Worm (Caenorhabditis elegans) whole organism, young adult: Measurements from ENCODE around the gene irld-25.

ENCODE experiments used
- B0336.3 ChIP-seq: fragments of 200-800 bp; sonication (Bioruptor generic); IDR thresholded peaks from 2 replicates; pipeline ENCODE4 v1.3.6; 2022; ENCODE audit warnings: missing genetic modification characterization, missing compliant biosample characterization
- D2030.7 ChIP-seq: fragments of 200-800 bp; sonication (Bioruptor generic); IDR thresholded peaks from 2 replicates; pipeline ENCODE4 v1.3.6; 2022; ENCODE audit warnings: missing genetic modification reagents, missing genetic modification characterization, missing compliant biosample characterization
- F23B12.7 ChIP-seq: sonication (generic microtip); optimal IDR thresholded peaks from 2 replicates; lab custom pipeline; 2017; ENCODE audit warnings: missing genetic modification characterization, mild to moderate bottlenecking, missing compliant biosample characterization, antibody characterized with exemption, moderate library complexity; ENCODE audit not compliant: insufficient read depth
- F33H1.4 ChIP-seq: fragments of 200-800 bp; sonication (Bioruptor generic); IDR thresholded peaks from 2 replicates; pipeline ENCODE4 v1.3.6; 2022; ENCODE audit warnings: missing genetic modification reagents, missing genetic modification characterization, missing compliant biosample characterization
- F39B2.1 ChIP-seq: fragments of 200-800 bp; sonication (Bioruptor generic); IDR thresholded peaks from 2 replicates; pipeline ENCODE4 v1.3.6; 2022; ENCODE audit warnings: missing genetic modification reagents, missing genetic modification characterization, missing compliant biosample characterization
- F49E8.2 ChIP-seq: sonication (generic microtip); optimal IDR thresholded peaks from 3 replicates; lab custom pipeline; 2017; ENCODE audit warnings: missing genetic modification characterization, mild to moderate bottlenecking, missing compliant biosample characterization, antibody characterized with exemption, moderate library complexity; ENCODE audit not compliant: insufficient read depth
- F55B11.4 ChIP-seq: sonication (generic microtip); optimal IDR thresholded peaks from 2 replicates; lab custom pipeline; 2016; ENCODE audit warnings: missing compliant biosample characterization, missing genetic modification characterization, borderline replicate concordance; ENCODE audit not compliant: insufficient read depth
- aptf-3 ChIP-seq: fragments of 200-800 bp; sonication (Bioruptor generic); IDR thresholded peaks from 2 replicates; pipeline ENCODE4 v1.3.6; 2022; ENCODE audit warnings: missing genetic modification characterization, missing compliant biosample characterization
- athp-1 ChIP-seq: sonication (generic microtip); optimal IDR thresholded peaks from 2 replicates; lab custom pipeline; 2017; ENCODE audit warnings: mild to moderate bottlenecking, missing genetic modification characterization, missing compliant biosample characterization
- attf-3 ChIP-seq: fragments of 200-800 bp; sonication (Bioruptor generic); conservative IDR thresholded peaks from 2 replicates; pipeline ENCODE4 v1.3.6; 2022; ENCODE audit warnings: missing genetic modification reagents, missing genetic modification characterization, missing compliant biosample characterization
- bed-2 ChIP-seq: fragments of 200-800 bp; sonication (Bioruptor generic); IDR thresholded peaks from 2 replicates; pipeline ENCODE4 v1.3.6; 2022; ENCODE audit warnings: missing genetic modification reagents, missing genetic modification characterization, missing compliant biosample characterization
- ccch-3 ChIP-seq: fragments of 200-800 bp; sonication (Bioruptor generic); optimal IDR thresholded peaks from 2 replicates; lab custom pipeline; 2018; ENCODE audit warnings: mild to moderate bottlenecking, missing genetic modification characterization, missing compliant biosample characterization
- cebp-2 ChIP-seq: fragments of 200-800 bp; sonication (Bioruptor generic); IDR thresholded peaks from 2 replicates; pipeline ENCODE4 v1.3.6; 2022; ENCODE audit warnings: missing genetic modification characterization, missing compliant biosample characterization
- ceh-79 ChIP-seq: sonication (generic microtip); optimal IDR thresholded peaks from 2 replicates; lab custom pipeline; 2017; ENCODE audit warnings: mild to moderate bottlenecking, missing genetic modification characterization, missing compliant biosample characterization
- chd-7 ChIP-seq: sonication (generic microtip); optimal IDR thresholded peaks from 2 replicates; lab custom pipeline; 2016; ENCODE audit warnings: mild to moderate bottlenecking, missing genetic modification characterization, moderate library complexity, missing compliant biosample characterization
- dox-1 ChIP-seq: fragments of 200-800 bp; sonication (Bioruptor generic); IDR thresholded peaks from 2 replicates; pipeline ENCODE4 v1.3.6; 2022; ENCODE audit warnings: missing genetic modification reagents, missing genetic modification characterization, missing compliant biosample characterization
- dpff-1 ChIP-seq: sonication (generic microtip); optimal IDR thresholded peaks from 2 replicates; lab custom pipeline; 2017; ENCODE audit warnings: mild to moderate bottlenecking, missing genetic modification characterization, missing compliant biosample characterization
- efl-1 ChIP-seq: fragments of 150-350 bp; optimal IDR thresholded peaks from 2 replicates; lab custom pipeline; 2014; ENCODE audit warnings: missing biosample characterization, missing genetic modification reagents, missing genetic modification characterization
- egrh-3 ChIP-seq: fragments of 200-800 bp; sonication (Bioruptor generic); IDR thresholded peaks from 2 replicates; pipeline ENCODE4 v1.3.6; 2022; ENCODE audit warnings: missing genetic modification reagents, missing genetic modification characterization, missing compliant biosample characterization
- ets-4 ChIP-seq: fragments of 200-800 bp; sonication (Bioruptor generic); optimal IDR thresholded peaks from 2 replicates; lab custom pipeline; 2018; ENCODE audit warnings: mild to moderate bottlenecking, missing genetic modification characterization, missing compliant biosample characterization
- gei-17 ChIP-seq: fragments of 200-800 bp; sonication (Bioruptor generic); optimal IDR thresholded peaks from 2 replicates; lab custom pipeline; 2018; ENCODE audit warnings: mild to moderate bottlenecking, missing genetic modification characterization, missing compliant biosample characterization
- him-1 ChIP-seq: sonication (generic microtip); optimal IDR thresholded peaks from 2 replicates; lab custom pipeline; 2016; ENCODE audit warnings: missing genotype, missing genetic modification reagents, missing genetic modification characterization, missing compliant biosample characterization
- hmg-20 ChIP-seq: fragments of 200-800 bp; sonication (Bioruptor generic); IDR thresholded peaks from 2 replicates; pipeline ENCODE4 v1.3.6; 2022; ENCODE audit warnings: missing genetic modification reagents, missing genetic modification characterization, missing compliant biosample characterization
- hrde-1 ChIP-seq: sonication (generic microtip); optimal IDR thresholded peaks from 2 replicates; lab custom pipeline; 2016; ENCODE audit warnings: missing genetic modification characterization, mild to moderate bottlenecking, missing compliant biosample characterization, moderate library complexity, missing genotype, missing genetic modification reagents, borderline replicate concordance
- let-526 ChIP-seq: fragments of 200-800 bp; sonication (Bioruptor generic); IDR thresholded peaks from 2 replicates; pipeline ENCODE4 v1.3.6; 2022; ENCODE audit warnings: missing genetic modification reagents, missing genetic modification characterization, missing compliant biosample characterization
- let-607 ChIP-seq, 2 experiments: fragments of 200-800 bp in 1 of 2; sonication (Bioruptor generic) in 1 of 2; sonication (generic microtip) in 1 of 2; optimal IDR thresholded peaks; 2 replicates each; lab custom pipeline; 2016 to 2018; ENCODE audit warnings: mild to moderate bottlenecking in 2 of 2, missing compliant biosample characterization in 2 of 2, missing genetic modification characterization in 2 of 2, moderate library complexity in 2 of 2, missing genotype in 1 of 2
- madf-10 ChIP-seq: sonication (generic microtip); optimal IDR thresholded peaks from 2 replicates; lab custom pipeline; 2016; ENCODE audit warnings: mild to moderate bottlenecking, missing genetic modification characterization, missing compliant biosample characterization
- madf-6 ChIP-seq: fragments of 200-800 bp; sonication (Bioruptor generic); IDR thresholded peaks from 2 replicates; pipeline ENCODE4 v1.3.6; 2022; ENCODE audit warnings: missing genetic modification reagents, missing genetic modification characterization, missing compliant biosample characterization
- mxl-1 ChIP-seq: sonication (generic microtip); optimal IDR thresholded peaks from 2 replicates; lab custom pipeline; 2016; ENCODE audit warnings: missing genetic modification characterization, missing compliant biosample characterization
- nfya-1 ChIP-seq: sonication (generic microtip); optimal IDR thresholded peaks from 2 replicates; lab custom pipeline; 2017; ENCODE audit warnings: antibody characterized with exemption, missing compliant biosample characterization, missing genetic modification characterization, borderline replicate concordance; ENCODE audit not compliant: insufficient read depth
- nhr-80 ChIP-seq: sonication (generic microtip); optimal IDR thresholded peaks from 2 replicates; lab custom pipeline; 2016; ENCODE audit warnings: missing genetic modification characterization, missing compliant biosample characterization
- nhr-90 ChIP-seq: sonication (generic microtip); optimal IDR thresholded peaks from 2 replicates; lab custom pipeline; 2016; ENCODE audit warnings: missing genotype, mild to moderate bottlenecking, missing genetic modification characterization, missing compliant biosample characterization
- rcor-1 ChIP-seq: fragments of 200-800 bp; sonication (Bioruptor generic); IDR thresholded peaks from 2 replicates; pipeline ENCODE4 v1.3.6; 2022; ENCODE audit warnings: missing genetic modification reagents, missing genetic modification characterization, missing compliant biosample characterization
- snpc-1.3 ChIP-seq: sonication (generic microtip); optimal IDR thresholded peaks from 2 replicates; lab custom pipeline; 2017; ENCODE audit warnings: missing genetic modification characterization, mild to moderate bottlenecking, missing compliant biosample characterization, antibody characterized with exemption, moderate library complexity, missing genotype, missing genetic modification reagents; ENCODE audit not compliant: insufficient read depth
- snpc-4 ChIP-seq, 5 experiments: fragments of 150-350 bp in 1 of 5; sonication (generic microtip) in 4 of 5; optimal IDR thresholded peaks; 2 replicates each; lab custom pipeline; 2014 to 2018; ENCODE audit warnings: missing genetic modification characterization in 5 of 5, missing biosample characterization in 3 of 5, antibody characterized with exemption in 2 of 5, mild to moderate bottlenecking in 2 of 5, missing compliant biosample characterization in 2 of 5, missing genotype in 2 of 5, moderate library complexity in 2 of 5, missing genetic modification reagents in 1 of 5
- somi-1 ChIP-seq: fragments of 200-800 bp; sonication (Bioruptor generic); optimal IDR thresholded peaks from 2 replicates; lab custom pipeline; 2018; ENCODE audit warnings: mild to moderate bottlenecking, missing genetic modification characterization, missing compliant biosample characterization
- unc-130 ChIP-seq: sonication (generic microtip); optimal IDR thresholded peaks from 2 replicates; lab custom pipeline; 2016; ENCODE audit warnings: missing genetic modification reagents, missing genetic modification characterization, missing compliant biosample characterization
- unc-62 ChIP-seq: fragments of 150-350 bp; optimal IDR thresholded peaks from 2 replicates; lab custom pipeline; 2014; ENCODE audit warnings: missing biosample characterization, missing genetic modification reagents, missing genetic modification characterization
- zfh-2 ChIP-seq: fragments of 200-800 bp; sonication (Bioruptor generic); conservative IDR thresholded peaks from 2 replicates; pipeline ENCODE4 v1.3.6; 2022; ENCODE audit warnings: missing genetic modification reagents, missing genetic modification characterization, missing compliant biosample characterization
- ztf-25 ChIP-seq: fragments of 200-800 bp; sonication (Bioruptor generic); IDR thresholded peaks from 2 replicates; pipeline ENCODE4 v1.3.6; 2022; ENCODE audit warnings: missing genetic modification reagents, missing genetic modification characterization, missing compliant biosample characterization

Gene irld-25

ce11 chrV:15238552-15238951 is 17.1 kb downstream of the irld-25 start, which contains the start of gene srw-12:
Gene srw-12 (minus strand): TSS chrV:15238652.
- TF ChIP-seq D2030.7 (GFP tag; lab: Robert Waterston, UW) = no peak
- no peak for TF ChIP-seq mxl-1 (tag; lab: Kevin White, UChicago)
- TF ChIP-seq somi-1 (GFP tag; lab: Kevin White, UChicago) = no peak
- TF ChIP-seq madf-10 (tag; lab: Kevin White, UChicago) = no peak
- no peak for TF ChIP-seq dpff-1 (tag; lab: Kevin White, UChicago)
- no peak for TF ChIP-seq snpc-4 (GFP tag; optimal IDR thresholded peaks at IDR 0.05; lab: Kevin White, UChicago)
- TF ChIP-seq snpc-4 (tag; optimal IDR thresholded peaks at IDR 0.05; lab: Kevin White, UChicago) = no peak
- no peak for TF ChIP-seq let-607 (tag; optimal IDR thresholded peaks at IDR 0.05; lab: Kevin White, UChicago)
- no peak for TF ChIP-seq aptf-3 (GFP tag; lab: Robert Waterston, UW)
- TF ChIP-seq unc-62 (GFP tag; lab: Kevin White, UChicago) = no peak
- TF ChIP-seq F39B2.1 (GFP tag; lab: Robert Waterston, UW) = no peak
- no peak for TF ChIP-seq zfh-2 (GFP tag; lab: Robert Waterston, UW)
- no peak for TF ChIP-seq ccch-3 (GFP tag; lab: Kevin White, UChicago)
- no peak for TF ChIP-seq chd-7 (tag; lab: Kevin White, UChicago)
- TF ChIP-seq nhr-80 = no peak
- no peak for TF ChIP-seq athp-1
- TF ChIP-seq him-1 (tag; lab: Kevin White, UChicago) = no peak
- no peak for TF ChIP-seq ztf-25 (GFP tag; lab: Robert Waterston, UW)
- no peak for TF ChIP-seq snpc-1.3 (tag; lab: Kevin White, UChicago)
- no peak for TF ChIP-seq nfya-1 (tag; lab: Kevin White, UChicago)
- TF ChIP-seq madf-6 (GFP tag; lab: Robert Waterston, UW) = no peak

DNA sequence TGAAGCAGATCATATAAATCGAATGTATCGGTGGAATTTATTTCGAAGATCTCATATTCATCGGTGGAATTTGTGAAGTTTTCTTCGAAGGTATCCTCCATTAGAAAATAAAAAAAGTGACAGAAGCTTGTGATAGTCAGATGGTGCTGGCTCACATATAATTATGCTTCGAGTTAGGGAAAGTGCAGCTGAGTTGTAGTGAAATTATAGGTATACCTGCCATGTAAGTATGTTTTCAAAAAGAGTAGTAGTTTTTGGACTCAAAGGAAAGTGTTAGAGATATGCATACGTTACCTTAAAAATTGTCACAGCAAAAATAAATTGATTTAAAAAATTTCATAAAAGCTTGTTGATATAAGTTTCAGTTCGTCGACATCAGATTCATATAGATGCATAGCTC is 18.8 kb downstream of the irld-25 start, which contains the start of gene srw-11:
Gene srw-11 (minus strand): TSS at position 101 of the 400 bp plus-strand sequence.
- no peak for TF ChIP-seq ets-4
- no peak for TF ChIP-seq ceh-79 (tag; lab: Kevin White, UChicago)
- no peak for TF ChIP-seq F55B11.4
- TF ChIP-seq F23B12.7 = no peak
- no peak for TF ChIP-seq him-1 (tag; lab: Kevin White, UChicago)
- TF ChIP-seq attf-3 (GFP tag; lab: Robert Waterston, UW) = no peak
- TF ChIP-seq B0336.3 (GFP tag; lab: Robert Waterston, UW) = no peak
- TF ChIP-seq, all 124 proteins: peak for 0

DNA sequence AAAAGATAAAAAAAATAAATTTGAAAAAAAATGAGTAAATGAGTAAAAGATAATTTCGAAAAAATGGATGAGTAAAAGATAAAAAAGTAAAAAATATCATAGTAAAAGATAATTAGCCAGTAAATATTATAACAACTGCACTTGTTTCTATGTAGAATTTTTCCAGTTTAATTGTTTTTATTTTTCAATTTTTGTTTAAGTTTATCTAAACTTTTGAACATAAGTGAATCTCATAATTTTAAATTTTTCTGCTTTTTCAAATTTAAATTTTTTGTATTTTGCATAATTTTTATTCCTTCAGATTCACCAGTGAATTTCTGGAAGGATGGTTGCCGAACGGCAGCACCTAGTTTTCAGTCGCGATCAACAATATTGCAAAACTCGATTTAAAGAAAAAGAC is 19.8 kb downstream of the irld-25 start, which contains the start of gene chil-12:
Gene chil-12 (plus strand): TSS at position 301 of the 400 bp plus-strand sequence.
- TF ChIP-seq hmg-20 (GFP tag; lab: Robert Waterston, UW) (no peak), F33H1.4 (no peak), gei-17 (no peak), hrde-1 (tag; lab: Kevin White, UChicago) (no peak), nhr-90 (tag; lab: Kevin White, UChicago) (no peak), cebp-2 (GFP tag; lab: Robert Waterston, UW) (no peak), ztf-25 (GFP tag; lab: Robert Waterston, UW) (no peak), egrh-3 (GFP tag; lab: Robert Waterston, UW) (no peak), let-526 (GFP tag; lab: Robert Waterston, UW) (no peak), F39B2.1 (GFP tag; lab: Robert Waterston, UW) (no peak), dox-1 (GFP tag; lab: Robert Waterston, UW) (no peak), bed-2 (no peak), unc-130 (GFP tag; lab: Kevin White, UChicago) (no peak), efl-1 (no peak), rcor-1 (GFP tag; lab: Robert Waterston, UW) (no peak), F49E8.2 (tag; lab: Kevin White, UChicago) (no peak)
